Fruit fly (Drosophila melanogaster) whole organism, wandering third instar larva: ENCODE data around the gene CG5112.

Experiments used
- CG9705 ChIP-seq: fragments of 200-800 bp; sonication (Bioruptor generic); optimal IDR thresholded peaks from 2 replicates; lab custom pipeline; 2018; ENCODE audit warnings: missing biosample characterization, mild to moderate bottlenecking, missing genetic modification characterization
- Dif ChIP-seq: fragments of 200-275, 200-300 bp; sonication (Bioruptor generic); optimal IDR thresholded peaks from 2 replicates; lab custom pipeline; 2018; ENCODE audit warnings: missing biosample characterization, missing genetic modification characterization; ENCODE audit not compliant: partially characterized antibody
- Hnf4 ChIP-seq: fragments of 200-800 bp; sonication (Bioruptor generic); optimal IDR thresholded peaks from 2 replicates; lab custom pipeline; 2016; ENCODE audit warnings: missing biosample characterization, mild to moderate bottlenecking, missing genetic modification characterization
- Hr78 ChIP-seq: fragments of >200 bp; optimal IDR thresholded peaks from 2 replicates; lab custom pipeline; 2017; ENCODE audit warnings: missing biosample characterization, missing genetic modification characterization
- br ChIP-seq: fragments of 200-800 bp; sonication (Bioruptor generic); optimal IDR thresholded peaks from 2 replicates; lab custom pipeline; 2016; ENCODE audit warnings: missing biosample characterization, missing genetic modification characterization
- dsf ChIP-seq: sonication (Bioruptor generic); optimal IDR thresholded peaks from 2 replicates; lab custom pipeline; 2016; ENCODE audit warnings: missing biosample characterization, missing genetic modification characterization, borderline replicate concordance
- fru ChIP-seq: fragments of 200-800 bp; sonication (Bioruptor generic); optimal IDR thresholded peaks from 3 replicates; lab custom pipeline; 2016; ENCODE audit warnings: missing biosample characterization, mild to moderate bottlenecking, missing genetic modification characterization
- h ChIP-seq: fragments of 200-800 bp; sonication (Bioruptor generic); optimal IDR thresholded peaks from 3 replicates; lab custom pipeline; 2016; ENCODE audit warnings: missing biosample characterization, mild to moderate bottlenecking, missing genetic modification characterization
- lola ChIP-seq: fragments of >200 bp; optimal IDR thresholded peaks from 2 replicates; lab custom pipeline; 2017; ENCODE audit warnings: missing biosample characterization, missing genetic modification characterization
- pan ChIP-seq: fragments of >200 bp; optimal IDR thresholded peaks from 2 replicates; lab custom pipeline; 2017
- woc ChIP-seq: sonication (Bioruptor generic); optimal IDR thresholded peaks from 2 replicates; lab custom pipeline; 2016; ENCODE audit warnings: missing biosample characterization, mild to moderate bottlenecking, missing genetic modification characterization

dm6 chr3R:25490778-25491664 is at the start of gene CG5112, which contains the start of gene Gnpat:
- no peak for TF ChIP-seq dsf (GFP tag; lab: Kevin White, UChicago)
- TF ChIP-seq pan (lab: Kevin White, UChicago): no peak
- TF ChIP-seq br (GFP tag; lab: Kevin White, UChicago): no peak
- TF ChIP-seq Hnf4 (GFP tag; lab: Kevin White, UChicago): peak; percentile 50
- TF ChIP-seq Hr78 (GFP tag; lab: Kevin White, UChicago): no peak
- TF ChIP-seq woc (GFP tag; lab: Kevin White, UChicago): peak; percentile 51
- no peak for TF ChIP-seq h (GFP tag; lab: Kevin White, UChicago)
- TF ChIP-seq lola (GFP tag; lab: Kevin White, UChicago): no peak
- no peak for TF ChIP-seq CG9705 (GFP tag; lab: Kevin White, UChicago)
- peak; percentile 100 for TF ChIP-seq Dif (GFP tag; lab: Kevin White, UChicago)
- TF ChIP-seq fru: no peak
